Worm (Caenorhabditis elegans) whole organism, midembryonic: Measurements from ENCODE around the gene moc-6.

Experiments
- T22C8.4 ChIP-seq: fragments of 200-800 bp; sonication (Bioruptor generic); IDR thresholded peaks from 2 replicates; pipeline ENCODE4 v1.3.6; 2022; ENCODE audit warnings: missing genetic modification characterization, missing compliant biosample characterization
- cog-1 ChIP-seq: sonication (generic microtip); optimal IDR thresholded peaks from 2 replicates; lab custom pipeline; 2016; ENCODE audit warnings: missing genetic modification characterization, missing compliant biosample characterization
- flt-1 ChIP-seq: fragments of 200-800 bp; sonication (Bioruptor generic); IDR thresholded peaks from 2 replicates; pipeline ENCODE4 v1.3.6; 2022; ENCODE audit warnings: missing genetic modification characterization, missing compliant biosample characterization
- klf-2 ChIP-seq: fragments of 200-800 bp; sonication (Bioruptor generic); conservative IDR thresholded peaks from 2 replicates; pipeline ENCODE4 v1.3.6; 2022; ENCODE audit warnings: missing genetic modification reagents, missing genetic modification characterization, missing compliant biosample characterization
- med-1 ChIP-seq: sonication (generic microtip); optimal IDR thresholded peaks from 2 replicates; lab custom pipeline; 2017; ENCODE audit warnings: missing genetic modification characterization, mild to moderate bottlenecking, missing compliant biosample characterization, antibody characterized with exemption, missing genetic modification reagents; ENCODE audit not compliant: insufficient read depth
- ref-1 ChIP-seq: fragments of 200-800 bp; sonication (Bioruptor generic); conservative IDR thresholded peaks from 2 replicates; pipeline ENCODE4 v1.3.6; 2022; ENCODE audit warnings: missing genetic modification reagents, missing genetic modification characterization, missing compliant biosample characterization
- tab-1 ChIP-seq: fragments of 200-800 bp; sonication (Bioruptor generic); IDR thresholded peaks from 2 replicates; pipeline ENCODE4 v1.3.6; 2022; ENCODE audit warnings: missing genetic modification characterization, missing compliant biosample characterization
- ztf-23 ChIP-seq: fragments of 200-800 bp; sonication (Bioruptor generic); IDR thresholded peaks from 2 replicates; pipeline ENCODE4 v1.3.6; 2022; ENCODE audit warnings: missing genetic modification reagents, missing genetic modification characterization, missing compliant biosample characterization
- ztf-29 ChIP-seq: fragments of 200-800 bp; sonication (Bioruptor generic); IDR thresholded peaks from 2 replicates; pipeline ENCODE4 v1.3.6; 2022; ENCODE audit warnings: missing genetic modification reagents, missing genetic modification characterization, missing compliant biosample characterization

The moc-6 gene

ce11 chrIII:5210269-5210668 is 14.5 kb downstream of the moc-6 start:
- TF ChIP-seq ztf-29 (GFP tag; lab: Robert Waterston, UW) (no peak), cog-1 (tag; lab: Kevin White, UChicago) (no peak), tab-1 (no peak), flt-1 (GFP tag; lab: Robert Waterston, UW) (no peak), klf-2 (GFP tag; lab: Robert Waterston, UW) (no peak), med-1 (no peak), ztf-23 (no peak), ref-1 (no peak), T22C8.4 (GFP tag; lab: Robert Waterston, UW) (no peak)

DNA sequence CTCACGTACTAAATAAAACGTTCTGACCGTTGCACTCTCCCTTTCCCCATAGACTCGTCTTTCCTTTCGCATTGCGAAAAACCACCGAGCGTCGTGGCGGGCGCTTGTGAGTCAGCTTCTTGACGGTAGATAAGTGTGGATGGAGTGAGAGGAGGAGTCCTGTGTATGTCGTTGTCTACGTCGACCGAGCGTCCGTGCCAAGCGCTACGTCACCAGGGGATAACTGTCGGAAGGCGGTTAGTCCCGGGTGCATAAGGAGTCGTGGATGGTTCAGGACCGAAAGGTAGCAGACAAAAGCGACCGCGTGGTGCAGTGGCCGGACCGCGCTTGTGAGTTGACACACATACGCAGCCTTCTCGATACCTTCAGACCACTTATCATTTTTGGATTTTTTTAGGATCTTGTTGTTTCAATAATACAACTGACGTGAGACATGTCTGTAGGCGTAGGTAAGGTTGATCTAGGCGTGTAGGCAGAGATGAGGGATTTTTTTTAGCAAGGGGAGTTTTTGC is 15.4 kb downstream of the moc-6 start:
- TF ChIP-seq ref-1 (peak; percentile 65; the same call in 1 of the 2 replicates), ztf-23 (peak; percentile 78), flt-1 (GFP tag; lab: Robert Waterston, UW) (peak; percentile 80; the same call in 1 of the 2 replicates), ztf-29 (GFP tag; lab: Robert Waterston, UW) (peak; percentile 42; the same call in 1 of the 2 replicates), klf-2 (GFP tag; lab: Robert Waterston, UW) (peak; percentile 75), tab-1 (peak; percentile 88), med-1 (peak; percentile 12)

- TF ChIP-seq T22C8.4 (GFP tag; lab: Robert Waterston, UW): no peak
- TF ChIP-seq med-1: no peak
- TF ChIP-seq ref-1: no peak
- TF ChIP-seq tab-1: no peak
- no peak for TF ChIP-seq cog-1 (tag; lab: Kevin White, UChicago)
- TF ChIP-seq ztf-23: no peak
- TF ChIP-seq flt-1 (GFP tag; lab: Robert Waterston, UW): no peak
- TF ChIP-seq klf-2 (GFP tag; lab: Robert Waterston, UW): no peak
- TF ChIP-seq ztf-29 (GFP tag; lab: Robert Waterston, UW): no peak
Observed at ce11 chrIII:5214162-5214561, 18.4 kb downstream of the moc-6 start.

- TF ChIP-seq ref-1: no peak
- no peak for TF ChIP-seq cog-1 (tag; lab: Kevin White, UChicago)
- no peak for TF ChIP-seq ztf-29 (GFP tag; lab: Robert Waterston, UW)
- TF ChIP-seq T22C8.4 (GFP tag; lab: Robert Waterston, UW): no peak
- no peak for TF ChIP-seq ztf-23
Observed at ce11 chrIII:5215375-5215774, 19.6 kb downstream of the moc-6 start, which contains the start of gene ZC155.4. ZC155.4 (minus strand) TSS chrIII:5215475.

DNA sequence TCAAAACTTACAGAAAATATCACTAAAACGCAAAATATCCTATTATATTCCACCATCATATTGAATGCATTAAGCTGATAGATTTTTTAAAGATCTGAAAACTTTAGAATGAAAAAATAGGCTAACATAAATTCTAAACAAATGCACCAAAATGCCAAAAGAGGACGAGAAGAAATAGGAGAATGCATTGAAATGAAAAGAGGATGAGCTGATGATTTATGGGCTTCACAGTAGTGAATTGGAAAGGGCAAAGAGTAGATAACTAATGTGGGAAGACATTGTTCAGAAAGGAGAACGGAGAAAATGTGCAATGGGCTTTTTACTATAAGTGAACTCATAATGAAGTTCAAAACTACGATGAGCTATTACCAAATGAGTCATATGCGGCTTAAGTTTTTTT is 21.7 kb downstream of the moc-6 start, which contains the start of gene cutl-19:
Gene cutl-19 (minus strand): TSS at position 101 of the 400 bp plus-strand sequence.
- TF ChIP-seq T22C8.4 (GFP tag; lab: Robert Waterston, UW) (no peak), klf-2 (GFP tag; lab: Robert Waterston, UW) (no peak), flt-1 (GFP tag; lab: Robert Waterston, UW) (no peak), tab-1 (no peak), cog-1 (tag; lab: Kevin White, UChicago) (no peak), ztf-23 (no peak), med-1 (no peak), ztf-29 (GFP tag; lab: Robert Waterston, UW) (no peak), ref-1 (no peak)

ce11 chrIII:5218687-5219086 is 22.9 kb downstream of the moc-6 start, which contains the start of gene ZC155.2:
ZC155.2 (plus strand) TSS chrIII:5218987.
- TF ChIP-seq T22C8.4 (GFP tag; lab: Robert Waterston, UW): no peak
- TF ChIP-seq flt-1 (GFP tag; lab: Robert Waterston, UW): no peak
- no peak for TF ChIP-seq klf-2 (GFP tag; lab: Robert Waterston, UW)
- TF ChIP-seq med-1: no peak
- TF ChIP-seq ref-1: no peak
- TF ChIP-seq ztf-23: no peak
- no peak for TF ChIP-seq cog-1 (tag; lab: Kevin White, UChicago)
- no peak for TF ChIP-seq tab-1
- TF ChIP-seq ztf-29 (GFP tag; lab: Robert Waterston, UW): no peak

DNA sequence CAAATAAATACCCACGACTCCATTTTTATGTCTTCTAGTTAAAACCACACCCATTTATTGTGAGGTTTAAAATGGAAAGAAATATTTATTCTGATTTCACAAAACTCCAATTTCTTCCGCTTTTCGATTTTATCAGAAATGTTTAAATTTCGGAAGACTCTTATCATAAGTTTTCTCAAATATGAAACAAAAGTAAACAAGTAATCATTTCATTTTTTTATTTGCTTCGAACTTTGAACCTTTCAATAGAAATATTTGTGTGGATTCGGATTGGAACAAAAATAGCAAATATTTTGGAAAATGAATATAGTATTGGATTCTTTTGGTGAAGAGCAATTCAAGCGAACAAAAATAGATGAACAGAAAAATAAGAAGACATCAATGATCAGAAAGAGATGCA is 26.0 kb downstream of the moc-6 start:
- no peak for TF ChIP-seq klf-2 (GFP tag; lab: Robert Waterston, UW)
- no peak for TF ChIP-seq ztf-29 (GFP tag; lab: Robert Waterston, UW)
- no peak for TF ChIP-seq flt-1 (GFP tag; lab: Robert Waterston, UW)
- no peak for TF ChIP-seq tab-1
- TF ChIP-seq ref-1: no peak
- TF ChIP-seq T22C8.4 (GFP tag; lab: Robert Waterston, UW): no peak
- no peak for TF ChIP-seq cog-1 (tag; lab: Kevin White, UChicago)
- TF ChIP-seq ztf-23: no peak
- no peak for TF ChIP-seq med-1

DNA sequence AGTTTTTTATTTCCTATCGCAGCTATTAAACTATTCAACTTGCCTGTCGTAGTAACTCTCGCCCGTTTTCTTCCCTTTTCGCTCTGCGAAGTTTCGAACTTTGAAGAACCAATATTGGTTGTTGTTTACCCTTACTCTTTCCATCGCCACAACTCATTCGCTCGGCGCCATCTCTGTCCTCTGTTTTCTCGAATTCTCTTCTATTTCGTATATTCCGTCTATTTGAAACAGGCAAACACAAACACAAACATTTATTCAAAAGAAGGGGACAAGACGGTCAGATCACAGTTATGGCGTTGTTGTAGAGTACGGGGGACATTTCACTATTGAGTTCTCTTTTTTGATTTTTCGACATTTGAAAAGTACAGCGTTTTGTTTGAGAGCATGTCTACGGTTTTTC is 27.0 kb downstream of the moc-6 start:
- TF ChIP-seq tab-1 (no peak), ref-1 (no peak), ztf-29 (GFP tag; lab: Robert Waterston, UW) (no peak), ztf-23 (no peak), flt-1 (GFP tag; lab: Robert Waterston, UW) (no peak), T22C8.4 (GFP tag; lab: Robert Waterston, UW) (no peak), cog-1 (tag; lab: Kevin White, UChicago) (no peak), med-1 (no peak), klf-2 (GFP tag; lab: Robert Waterston, UW) (no peak)

- TF ChIP-seq ref-1 (no peak), flt-1 (GFP tag; lab: Robert Waterston, UW) (no peak), tab-1 (no peak), med-1 (no peak)
Observed at ce11 chrIII:5224908-5225307, 29.1 kb downstream of the moc-6 start.

ce11 chrIII:5225321-5225720 is 29.5 kb downstream of the moc-6 start, which contains the start of gene nex-1:
nex-1 (plus strand) TSS chrIII:5225621.
- no peak for TF ChIP-seq flt-1 (GFP tag; lab: Robert Waterston, UW)
- no peak for TF ChIP-seq ref-1
- no peak for TF ChIP-seq ztf-23
- no peak for TF ChIP-seq cog-1 (tag; lab: Kevin White, UChicago)
- TF ChIP-seq tab-1: no peak
- TF ChIP-seq T22C8.4 (GFP tag; lab: Robert Waterston, UW): no peak
- no peak for TF ChIP-seq med-1
- no peak for TF ChIP-seq klf-2 (GFP tag; lab: Robert Waterston, UW)
- TF ChIP-seq ztf-29 (GFP tag; lab: Robert Waterston, UW): no peak
